Worm (Caenorhabditis elegans) whole organism, midembryonic: Measurements from ENCODE around the gene unc-69.

Experiments
- T22C8.4 ChIP-seq: fragments of 200-800 bp; sonication (Bioruptor generic); IDR thresholded peaks from 2 replicates; pipeline ENCODE4 v1.3.6; 2022; ENCODE audit warnings: missing genetic modification characterization, missing compliant biosample characterization
- flt-1 ChIP-seq: fragments of 200-800 bp; sonication (Bioruptor generic); IDR thresholded peaks from 2 replicates; pipeline ENCODE4 v1.3.6; 2022; ENCODE audit warnings: missing genetic modification characterization, missing compliant biosample characterization
- klf-2 ChIP-seq: fragments of 200-800 bp; sonication (Bioruptor generic); conservative IDR thresholded peaks from 2 replicates; pipeline ENCODE4 v1.3.6; 2022; ENCODE audit warnings: missing genetic modification reagents, missing genetic modification characterization, missing compliant biosample characterization
- med-1 ChIP-seq: sonication (generic microtip); optimal IDR thresholded peaks from 2 replicates; lab custom pipeline; 2017; ENCODE audit warnings: missing genetic modification characterization, mild to moderate bottlenecking, missing compliant biosample characterization, antibody characterized with exemption, missing genetic modification reagents; ENCODE audit not compliant: insufficient read depth
- ref-1 ChIP-seq: fragments of 200-800 bp; sonication (Bioruptor generic); conservative IDR thresholded peaks from 2 replicates; pipeline ENCODE4 v1.3.6; 2022; ENCODE audit warnings: missing genetic modification reagents, missing genetic modification characterization, missing compliant biosample characterization
- tab-1 ChIP-seq: fragments of 200-800 bp; sonication (Bioruptor generic); IDR thresholded peaks from 2 replicates; pipeline ENCODE4 v1.3.6; 2022; ENCODE audit warnings: missing genetic modification characterization, missing compliant biosample characterization

ce11 chrIII:10278826-10279225 is 39.9 kb upstream of the unc-69 start, which contains the start of gene pad-2:
- no peak for TF ChIP-seq klf-2 (GFP tag; lab: Robert Waterston, UW)
- TF ChIP-seq T22C8.4 (GFP tag; lab: Robert Waterston, UW), result no peak
- TF ChIP-seq tab-1 (GFP tag; lab: Robert Waterston, UW), result no peak
- no peak for TF ChIP-seq flt-1 (GFP tag; lab: Robert Waterston, UW)
- no peak for TF ChIP-seq ref-1
- TF ChIP-seq med-1 (GFP tag; lab: Kevin White, UChicago), result no peak
